Fruit fly (Drosophila melanogaster) whole organism, embryonic: Measurements from ENCODE around the gene frtz.

ENCODE experiments used
- Blimp-1 ChIP-seq: fragments of 200-800 bp; sonication (Bioruptor generic); optimal IDR thresholded peaks from 3 replicates; lab custom pipeline; 2018; ENCODE audit warnings: missing biosample characterization, missing genetic modification characterization, mild to moderate bottlenecking, moderate library complexity, missing genetic modification reagents
- C15 ChIP-seq: fragments of 200-800 bp; sonication (Bioruptor generic); IDR thresholded peaks from 3 replicates; pipeline ENCODE4 v1.3.6; 2022; ENCODE audit warnings: missing biosample characterization, missing genetic modification characterization
- CG10147 ChIP-seq: fragments of 200-800 bp; sonication (Bioruptor generic); optimal IDR thresholded peaks from 2 replicates; lab custom pipeline; 2019; ENCODE audit warnings: missing biosample characterization, mild to moderate bottlenecking, missing genetic modification characterization, moderate library complexity
- CG10431 ChIP-seq: fragments of 200-800 bp; sonication (Bioruptor generic); optimal IDR thresholded peaks from 3 replicates; lab custom pipeline; 2018; ENCODE audit warnings: missing biosample characterization, mild to moderate bottlenecking, missing genetic modification characterization
- CG11723 ChIP-seq: fragments of 200-800 bp; sonication (Bioruptor generic); optimal IDR thresholded peaks from 2 replicates; lab custom pipeline; 2017; ENCODE audit warnings: missing biosample characterization, mild to moderate bottlenecking, missing genetic modification characterization
- CG14965 ChIP-seq: fragments of 200-800 bp; sonication (Bioruptor generic); optimal IDR thresholded peaks from 2 replicates; lab custom pipeline; 2016; ENCODE audit warnings: missing biosample characterization, missing genetic modification characterization, borderline replicate concordance
- CG1603 ChIP-seq: fragments of 200-800 bp; sonication (Bioruptor generic); optimal IDR thresholded peaks from 2 replicates; lab custom pipeline; 2019; ENCODE audit warnings: missing biosample characterization, mild to moderate bottlenecking, missing genetic modification characterization, moderate library complexity
- CG16815 ChIP-seq: fragments of 200-800 bp; sonication (Bioruptor generic); optimal IDR thresholded peaks from 3 replicates; lab custom pipeline; 2017; ENCODE audit warnings: missing biosample characterization, mild to moderate bottlenecking, missing genetic modification characterization
- CG17328 ChIP-seq: fragments of 200-800 bp; sonication (Bioruptor generic); IDR thresholded peaks from 2 replicates; pipeline ENCODE4 v1.3.6; 2022; ENCODE audit warnings: missing biosample characterization, missing genetic modification characterization
- CG17612 ChIP-seq: fragments of 200-800 bp; sonication (Bioruptor generic); IDR thresholded peaks from 2 replicates; pipeline ENCODE4 v1.3.6; 2022; ENCODE audit warnings: missing biosample characterization, missing genetic modification characterization
- CG17829 ChIP-seq: fragments of 200-800 bp; optimal IDR thresholded peaks from 2 replicates; lab custom pipeline; 2019; ENCODE audit warnings: missing biosample characterization, mild to moderate bottlenecking, missing genetic modification characterization, moderate library complexity
- CG18011 ChIP-seq: fragments of 200-800 bp; sonication (Bioruptor generic); optimal IDR thresholded peaks from 2 replicates; lab custom pipeline; 2017; ENCODE audit warnings: missing biosample characterization, missing genetic modification characterization, mild to moderate bottlenecking, moderate library complexity, missing genotype
- CG18476 ChIP-seq: fragments of 200-800 bp; sonication (Bioruptor generic); optimal IDR thresholded peaks from 2 replicates; lab custom pipeline; 2016; ENCODE audit warnings: missing biosample characterization, mild to moderate bottlenecking, missing genetic modification characterization
- CG18764 ChIP-seq: fragments of 200-800 bp; sonication (Bioruptor generic); optimal IDR thresholded peaks from 3 replicates; lab custom pipeline; 2016; ENCODE audit warnings: missing biosample characterization, missing genetic modification characterization
- CG31365 ChIP-seq: fragments of 200-800 bp; sonication (Bioruptor generic); optimal IDR thresholded peaks from 2 replicates; lab custom pipeline; 2018; ENCODE audit warnings: missing biosample characterization, mild to moderate bottlenecking, missing genetic modification characterization
- CG6683 ChIP-seq: fragments of 200-800 bp; sonication (Bioruptor generic); optimal IDR thresholded peaks from 2 replicates; lab custom pipeline; 2017; ENCODE audit warnings: missing biosample characterization, mild to moderate bottlenecking, missing genetic modification characterization, missing genetic modification reagents
- CG7357 ChIP-seq: fragments of 200-800 bp; sonication (Bioruptor generic); IDR thresholded peaks from 3 replicates; pipeline ENCODE4 v1.3.6; 2022; ENCODE audit warnings: missing biosample characterization, missing genetic modification characterization
- CG7963 ChIP-seq: fragments of 200-800 bp; sonication (Bioruptor generic); IDR thresholded peaks from 3 replicates; pipeline ENCODE4 v1.3.6; 2022; ENCODE audit warnings: missing biosample characterization, missing genetic modification characterization; ENCODE audit not compliant: partially characterized antibody
- CG9932 ChIP-seq: fragments of 200-800 bp; sonication (Bioruptor generic); IDR thresholded peaks from 2 replicates; pipeline ENCODE4 v1.3.6; 2022; ENCODE audit warnings: missing biosample characterization, missing genetic modification characterization
- CHES-1-like ChIP-seq: fragments of 200-800 bp; sonication (Bioruptor generic); optimal IDR thresholded peaks from 2 replicates; lab custom pipeline; 2016; ENCODE audit warnings: missing biosample characterization, missing genetic modification characterization
- Dek ChIP-seq: fragments of 200-800 bp; sonication (Bioruptor generic); optimal IDR thresholded peaks from 3 replicates; lab custom pipeline; 2019; ENCODE audit warnings: missing biosample characterization, mild to moderate bottlenecking, missing genetic modification characterization, moderate library complexity
- Dip2 ChIP-seq: fragments of 200-800 bp; sonication (Bioruptor generic); IDR thresholded peaks from 2 replicates; pipeline ENCODE4 v1.3.6; 2022; ENCODE audit warnings: missing biosample characterization, missing genetic modification characterization
- Dip3 ChIP-seq: fragments of 200-800 bp; sonication (Bioruptor generic); optimal IDR thresholded peaks from 3 replicates; lab custom pipeline; 2016; ENCODE audit warnings: missing biosample characterization, missing genetic modification characterization
- Dp ChIP-seq: fragments of 200-800 bp; sonication (Bioruptor generic); optimal IDR thresholded peaks from 2 replicates; lab custom pipeline; 2018; ENCODE audit warnings: missing biosample characterization, mild to moderate bottlenecking, missing genetic modification characterization, moderate library complexity
- E2f1 ChIP-seq: fragments of 200-800 bp; sonication (Bioruptor generic); IDR thresholded peaks from 2 replicates; pipeline ENCODE4 v1.3.6; 2022; ENCODE audit warnings: missing biosample characterization, missing genetic modification characterization
- E2f2 ChIP-seq: fragments of 200-800 bp; sonication (Bioruptor generic); IDR thresholded peaks from 2 replicates; pipeline ENCODE4 v1.3.6; 2022; ENCODE audit warnings: missing biosample characterization, missing genetic modification characterization
- Eip74EF ChIP-seq, 2 experiments: fragments of 200-800 bp in 1 of 2; fragments of >200 bp in 1 of 2; sonication (Bioruptor generic) in 1 of 2; optimal IDR thresholded peaks; 2 replicates each; lab custom pipeline; 2017 to 2019; ENCODE audit warnings: missing biosample characterization in 2 of 2, missing genetic modification characterization in 2 of 2, mild to moderate bottlenecking in 1 of 2, moderate library complexity in 1 of 2
- Ets97D ChIP-seq: fragments of 200-800 bp; sonication (Bioruptor generic); optimal IDR thresholded peaks from 3 replicates; lab custom pipeline; 2016; ENCODE audit warnings: missing biosample characterization, missing genetic modification characterization
- Gug ChIP-seq: fragments of 200-800 bp; sonication (Bioruptor generic); IDR thresholded peaks from 4 replicates; pipeline ENCODE4 v1.3.6; 2022; ENCODE audit warnings: missing biosample characterization, missing genetic modification characterization
- Hr3 ChIP-seq: fragments of 200-800 bp; sonication (Bioruptor generic); optimal IDR thresholded peaks from 3 replicates; lab custom pipeline; 2016; ENCODE audit warnings: missing biosample characterization, missing genetic modification characterization
- Jarid2 ChIP-seq: fragments of 200-800 bp; sonication (Bioruptor generic); optimal IDR thresholded peaks from 3 replicates; lab custom pipeline; 2017; ENCODE audit warnings: mild to moderate bottlenecking, missing biosample characterization, missing genetic modification reagents, missing genetic modification characterization
- MBD-R2 ChIP-seq: fragments of 200-800 bp; sonication (Bioruptor generic); IDR thresholded peaks from 2 replicates; pipeline ENCODE4 v1.3.6; 2022; ENCODE audit warnings: missing biosample characterization, missing genetic modification characterization
- PHDP ChIP-seq: fragments of 200-800 bp; sonication (Bioruptor generic); optimal IDR thresholded peaks from 3 replicates; lab custom pipeline; 2018; ENCODE audit warnings: missing biosample characterization, mild to moderate bottlenecking, missing genetic modification characterization, moderate library complexity
- Xbp1 ChIP-seq: fragments of 200-800 bp; sonication (Bioruptor generic); optimal IDR thresholded peaks from 3 replicates; lab custom pipeline; 2016; ENCODE audit warnings: missing biosample characterization, mild to moderate bottlenecking, missing genetic modification characterization
- amos ChIP-seq: fragments of 200-800 bp; sonication (Bioruptor generic); IDR thresholded peaks from 2 replicates; pipeline ENCODE4 v1.3.6; 2022; ENCODE audit warnings: missing biosample characterization, missing genetic modification characterization; ENCODE audit not compliant: partially characterized antibody
- bbx ChIP-seq: fragments of 200-800 bp; sonication (Bioruptor generic); IDR thresholded peaks from 2 replicates; pipeline ENCODE4 v1.3.6; 2022; ENCODE audit warnings: missing biosample characterization, missing genetic modification characterization; ENCODE audit not compliant: partially characterized antibody
- chinmo ChIP-seq: fragments of 200-800 bp; sonication (Bioruptor generic); IDR thresholded peaks from 4 replicates; pipeline ENCODE4 v1.3.6; 2022; ENCODE audit warnings: missing biosample characterization, missing genetic modification characterization; ENCODE audit not compliant: partially characterized antibody
- chn ChIP-seq: fragments of 200-800 bp; sonication (Bioruptor generic); optimal IDR thresholded peaks from 2 replicates; lab custom pipeline; 2016; ENCODE audit warnings: missing biosample characterization, missing genetic modification characterization
- gfzf ChIP-seq: fragments of 200-800 bp; sonication (Bioruptor generic); optimal IDR thresholded peaks from 2 replicates; lab custom pipeline; 2016; ENCODE audit warnings: missing biosample characterization, mild to moderate bottlenecking, missing genetic modification characterization, moderate library complexity
- her ChIP-seq: fragments of 200-800 bp; sonication (Bioruptor generic); optimal IDR thresholded peaks from 2 replicates; lab custom pipeline; 2016; ENCODE audit warnings: missing biosample characterization, missing genetic modification characterization
- ken ChIP-seq: fragments of 200-800 bp; sonication (Bioruptor generic); IDR thresholded peaks from 3 replicates; pipeline ENCODE4 v1.3.6; 2022; ENCODE audit warnings: missing biosample characterization, missing genetic modification characterization
- oc ChIP-seq: fragments of 200-800 bp; sonication (Bioruptor generic); optimal IDR thresholded peaks from 2 replicates; lab custom pipeline; 2018; ENCODE audit warnings: missing biosample characterization, mild to moderate bottlenecking, missing genetic modification characterization, moderate library complexity
- pnt ChIP-seq: fragments of 200-800 bp; sonication (Bioruptor generic); optimal IDR thresholded peaks from 3 replicates; lab custom pipeline; 2016; ENCODE audit warnings: missing biosample characterization, missing genetic modification characterization
- stwl ChIP-seq: fragments of 200-800 bp; sonication (Bioruptor generic); optimal IDR thresholded peaks from 3 replicates; lab custom pipeline; 2018; ENCODE audit warnings: missing biosample characterization, mild to moderate bottlenecking, missing genetic modification characterization, moderate library complexity
- sug ChIP-seq: fragments of 200-800 bp; optimal IDR thresholded peaks from 2 replicates; lab custom pipeline; 2019; ENCODE audit warnings: missing biosample characterization, mild to moderate bottlenecking, missing genetic modification characterization, moderate library complexity
- twi ChIP-seq: fragments of 200-800 bp; optimal IDR thresholded peaks from 2 replicates; lab custom pipeline; 2019; ENCODE audit warnings: missing biosample characterization, mild to moderate bottlenecking, missing genetic modification characterization, moderate library complexity
- usp ChIP-seq: fragments of >200 bp; optimal IDR thresholded peaks from 2 replicates; lab custom pipeline; 2017; ENCODE audit warnings: missing biosample characterization, missing genetic modification characterization
- vnd ChIP-seq: fragments of 200-800 bp; sonication (Bioruptor generic); IDR thresholded peaks from 3 replicates; pipeline ENCODE4 v1.3.6; 2022; ENCODE audit warnings: missing biosample characterization, missing genetic modification characterization; ENCODE audit not compliant: partially characterized antibody
- wdn ChIP-seq: fragments of 200-800 bp; sonication (Bioruptor generic); IDR thresholded peaks from 2 replicates; pipeline ENCODE4 v1.3.6; 2022; ENCODE audit warnings: missing biosample characterization, missing genetic modification characterization
- zen ChIP-seq: fragments of 200-800 bp; sonication (Bioruptor generic); optimal IDR thresholded peaks from 3 replicates; lab custom pipeline; 2018; ENCODE audit warnings: missing biosample characterization, mild to moderate bottlenecking, missing genetic modification characterization, moderate library complexity

Gene frtz

dm6 chr2L:1710224-1710623, 5.4 kb downstream of the frtz start, which contains the start of the genes CG17660 and mRpL48 (continued):
- TF ChIP-seq PHDP (tag; lab: Kevin White, UChicago) (no peak), Xbp1 (GFP tag; lab: Kevin White, UChicago) (peak; percentile 25), CG14965 (GFP tag; lab: Kevin White, UChicago) (no peak), Hr3 (no peak), CG17328 (GFP tag; lab: Robert Waterston, UW) (no peak), usp (no peak), CHES-1-like (GFP tag; lab: Kevin White, UChicago) (peak; percentile 64), E2f2 (peak; percentile 54; the same call in 1 of the 2 replicates), Ets97D (peak; percentile 75), Eip74EF (GFP tag; optimal IDR thresholded peaks at IDR 0.05; lab: Kevin White, UChicago) (peak in 1 of 2 experiments; percentile 42), CG17612 (no peak), CG18476 (GFP tag; lab: Kevin White, UChicago) (no peak), zen (tag; lab: Kevin White, UChicago) (no peak), CG10431 (GFP tag; lab: Kevin White, UChicago) (no peak), CG16815 (no peak), Dp (peak; percentile 51), CG31365 (no peak), Jarid2 (GFP tag; lab: Kevin White, UChicago) (no peak), CG18011 (GFP tag; lab: Kevin White, UChicago) (no peak), bbx (GFP tag; lab: Robert Waterston, UW) (peak; percentile 87), her (GFP tag; lab: Kevin White, UChicago) (peak; percentile 23), MBD-R2 (GFP tag; lab: Robert Waterston, UW) (peak; percentile 98), stwl (peak; percentile 92), C15 (no peak), gfzf (peak; percentile 72), CG1603 (tag; lab: Kevin White, UChicago) (peak; percentile 86), amos (peak; percentile 76; the same call in 1 of the 2 replicates), CG6683 (GFP tag; lab: Kevin White, UChicago) (no peak), wdn (GFP tag; lab: Robert Waterston, UW) (no peak), Dip2 (GFP tag; lab: Robert Waterston, UW) (no peak), CG10147 (GFP tag; lab: Kevin White, UChicago) (no peak), sug (tag; lab: Kevin White, UChicago) (peak; percentile 48), Gug (GFP tag; lab: Robert Waterston, UW) (no peak), pnt (GFP tag; lab: Kevin White, UChicago) (no peak), twi (tag; lab: Kevin White, UChicago) (no peak), CG17829 (tag; lab: Kevin White, UChicago) (peak; percentile 58), CG7963 (peak; percentile 75), chn (GFP tag; lab: Kevin White, UChicago) (no peak), CG7357 (no peak), CG9932 (GFP tag; lab: Robert Waterston, UW) (peak; percentile 25; the same call in 1 of the 2 replicates), Dip3 (GFP tag; lab: Kevin White, UChicago) (peak; percentile 15), oc (tag; lab: Kevin White, UChicago) (no peak), Blimp-1 (GFP tag; lab: Kevin White, UChicago) (no peak), CG11723 (no peak), Dek (tag; lab: Kevin White, UChicago) (no peak), ken (GFP tag; lab: Robert Waterston, UW) (no peak), CG18764 (GFP tag; lab: Kevin White, UChicago) (no peak), chinmo (peak; percentile 96), vnd (GFP tag; lab: Robert Waterston, UW) (peak; percentile 74), E2f1 (GFP tag; lab: Robert Waterston, UW) (no peak)
